Fruit fly (Drosophila melanogaster) whole organism, embryonic: ENCODE data around the gene CG9886.

Experiments used
- ATbp ChIP-seq: fragments of 200-800 bp; sonication (Bioruptor generic); optimal IDR thresholded peaks from 2 replicates; lab custom pipeline; 2017; ENCODE audit warnings: missing biosample characterization, mild to moderate bottlenecking, missing genetic modification characterization, missing genetic modification reagents
- Atf3 ChIP-seq: fragments of 200-800 bp; sonication (Bioruptor generic); optimal IDR thresholded peaks from 3 replicates; lab custom pipeline; 2016; ENCODE audit warnings: missing biosample characterization, missing genetic modification characterization
- Atf6 ChIP-seq: fragments of 200-800 bp; sonication (Bioruptor generic); IDR thresholded peaks from 2 replicates; pipeline ENCODE4 v1.3.6; 2022; ENCODE audit warnings: missing biosample characterization, missing genetic modification characterization
- B-H2 ChIP-seq: fragments of 200-800 bp; sonication (Bioruptor generic); optimal IDR thresholded peaks from 2 replicates; lab custom pipeline; 2018; ENCODE audit warnings: missing biosample characterization, mild to moderate bottlenecking, missing genetic modification characterization
- Bgb ChIP-seq: fragments of 200-800 bp; sonication (Bioruptor generic); IDR thresholded peaks from 2 replicates; pipeline ENCODE4 v1.3.6; 2022; ENCODE audit warnings: missing biosample characterization, missing genetic modification characterization; ENCODE audit not compliant: partially characterized antibody
- CG10565 ChIP-seq: fragments of 200-800 bp; sonication (Bioruptor generic); optimal IDR thresholded peaks from 3 replicates; lab custom pipeline; 2016; ENCODE audit warnings: missing biosample characterization, mild to moderate bottlenecking, missing genetic modification characterization
- CG11696 ChIP-seq: fragments of 200-800 bp; sonication (Bioruptor generic); IDR thresholded peaks from 2 replicates; pipeline ENCODE4 v1.3.6; 2022; ENCODE audit warnings: missing biosample characterization, missing genetic modification characterization
- CG13287 ChIP-seq: fragments of 200-800 bp; sonication (Bioruptor generic); IDR thresholded peaks from 2 replicates; pipeline ENCODE4 v1.3.6; 2022; ENCODE audit warnings: missing biosample characterization, missing genetic modification characterization; ENCODE audit not compliant: partially characterized antibody
- CG13624 ChIP-seq: fragments of 200-800 bp; sonication (Bioruptor generic); optimal IDR thresholded peaks from 2 replicates; lab custom pipeline; 2016; ENCODE audit warnings: missing biosample characterization, missing genetic modification characterization
- CG14965 ChIP-seq: fragments of 200-800 bp; sonication (Bioruptor generic); optimal IDR thresholded peaks from 2 replicates; lab custom pipeline; 2016; ENCODE audit warnings: missing biosample characterization, missing genetic modification characterization, borderline replicate concordance
- CG15269 ChIP-seq: fragments of 200-800 bp; sonication (Bioruptor generic); optimal IDR thresholded peaks from 2 replicates; lab custom pipeline; 2018; ENCODE audit warnings: missing biosample characterization, mild to moderate bottlenecking, missing genetic modification characterization, moderate library complexity
- CG15479 ChIP-seq: fragments of 200-800 bp; sonication (Bioruptor generic); optimal IDR thresholded peaks from 3 replicates; lab custom pipeline; 2019; ENCODE audit warnings: missing biosample characterization, mild to moderate bottlenecking, missing genetic modification characterization, moderate library complexity
- CG15514 ChIP-seq: fragments of 200-800 bp; sonication (Bioruptor generic); optimal IDR thresholded peaks from 3 replicates; lab custom pipeline; 2017; ENCODE audit warnings: missing biosample characterization, missing genetic modification characterization, mild to moderate bottlenecking, moderate library complexity, missing genetic modification reagents
- CG15696 ChIP-seq: fragments of 200-800 bp; sonication (Bioruptor generic); optimal IDR thresholded peaks from 2 replicates; lab custom pipeline; 2019; ENCODE audit warnings: missing biosample characterization, mild to moderate bottlenecking, missing genetic modification characterization, moderate library complexity
- CG17361 ChIP-seq: fragments of 200-800 bp; sonication (Bioruptor generic); IDR thresholded peaks from 3 replicates; pipeline ENCODE4 v1.3.6; 2022; ENCODE audit warnings: missing biosample characterization, missing genetic modification characterization
- CG18764 ChIP-seq: fragments of 200-800 bp; sonication (Bioruptor generic); optimal IDR thresholded peaks from 3 replicates; lab custom pipeline; 2016; ENCODE audit warnings: missing biosample characterization, missing genetic modification characterization
- CG3726 ChIP-seq: fragments of 200-800 bp; sonication (Bioruptor generic); IDR thresholded peaks from 3 replicates; pipeline ENCODE4, ENCODE4 v1.3.6; 2022; ENCODE audit warnings: missing biosample characterization, missing genetic modification characterization
- CG4707 ChIP-seq: fragments of 200-800 bp; sonication (Bioruptor generic); optimal IDR thresholded peaks from 2 replicates; lab custom pipeline; 2018; ENCODE audit warnings: missing biosample characterization, mild to moderate bottlenecking, missing genetic modification characterization, moderate library complexity
- CG5953 ChIP-seq: fragments of 200-800 bp; sonication (Bioruptor generic); IDR thresholded peaks from 2 replicates; pipeline ENCODE4 v1.3.6; 2022; ENCODE audit warnings: missing biosample characterization, missing genetic modification characterization
- CG6654 ChIP-seq: fragments of 200-800 bp; sonication (Bioruptor generic); optimal IDR thresholded peaks from 2 replicates; lab custom pipeline; 2017; ENCODE audit warnings: missing biosample characterization, mild to moderate bottlenecking, missing genetic modification characterization
- CG7372 ChIP-seq: fragments of 200-800 bp; sonication (Bioruptor generic); IDR thresholded peaks from 2 replicates; pipeline ENCODE4 v1.3.6; 2022; ENCODE audit warnings: missing biosample characterization, missing genetic modification characterization
- CG7786 ChIP-seq: fragments of 200-800 bp; sonication (Bioruptor generic); optimal IDR thresholded peaks from 2 replicates; lab custom pipeline; 2016; ENCODE audit warnings: missing biosample characterization, missing genetic modification characterization
- CG8281 ChIP-seq: fragments of 200-800 bp; sonication (Bioruptor generic); optimal IDR thresholded peaks from 2 replicates; lab custom pipeline; 2018; ENCODE audit warnings: missing biosample characterization, mild to moderate bottlenecking, missing genetic modification characterization, moderate library complexity
- CG8924 ChIP-seq: fragments of 200-800 bp; optimal IDR thresholded peaks from 3 replicates; lab custom pipeline; 2019; ENCODE audit warnings: missing biosample characterization, mild to moderate bottlenecking, missing genetic modification characterization, moderate library complexity
- CG9932 ChIP-seq: fragments of 200-800 bp; sonication (Bioruptor generic); IDR thresholded peaks from 2 replicates; pipeline ENCODE4 v1.3.6; 2022; ENCODE audit warnings: missing biosample characterization, missing genetic modification characterization
- CTCF ChIP-seq: fragments of 200-800 bp; sonication (Bioruptor generic); optimal IDR thresholded peaks from 2 replicates; lab custom pipeline; 2017; ENCODE audit warnings: missing biosample characterization, mild to moderate bottlenecking, missing genetic modification characterization, moderate library complexity
- Camta ChIP-seq: fragments of 200-800 bp; sonication (Bioruptor generic); optimal IDR thresholded peaks from 2 replicates; lab custom pipeline; 2016; ENCODE audit warnings: missing biosample characterization, missing genetic modification characterization
- D ChIP-seq, 2 experiments: fragments of 200-800 bp in 1 of 2; fragments of >200 bp in 1 of 2; sonication (Bioruptor generic) in 1 of 2; optimal IDR thresholded peaks; 2 replicates in 1 of 2; 3 replicates in 1 of 2; lab custom pipeline; 2017; ENCODE audit warnings: mild to moderate bottlenecking in 1 of 2, missing biosample characterization in 1 of 2, missing genetic modification characterization in 1 of 2, missing genetic modification reagents in 1 of 2
- Dip2 ChIP-seq: fragments of 200-800 bp; sonication (Bioruptor generic); IDR thresholded peaks from 2 replicates; pipeline ENCODE4 v1.3.6; 2022; ENCODE audit warnings: missing biosample characterization, missing genetic modification characterization
- Doc2 ChIP-seq: fragments of 200-800 bp; sonication (Bioruptor generic); IDR thresholded peaks from 2 replicates; pipeline ENCODE4 v1.3.6; 2022; ENCODE audit warnings: missing biosample characterization, missing genetic modification characterization
- Hr3 ChIP-seq: fragments of 200-800 bp; sonication (Bioruptor generic); optimal IDR thresholded peaks from 3 replicates; lab custom pipeline; 2016; ENCODE audit warnings: missing biosample characterization, missing genetic modification characterization
- Hsf ChIP-seq: fragments of 200-800 bp; sonication (Bioruptor generic); optimal IDR thresholded peaks from 3 replicates; lab custom pipeline; 2016; ENCODE audit warnings: missing biosample characterization, missing genetic modification characterization
- Lim3 ChIP-seq: fragments of 200-800 bp; sonication (Bioruptor generic); IDR thresholded peaks from 2 replicates; pipeline ENCODE4 v1.3.6; 2022; ENCODE audit warnings: missing biosample characterization, missing genetic modification characterization
- Lpt ChIP-seq: fragments of >200 bp; optimal IDR thresholded peaks from 2 replicates; lab custom pipeline; 2018; ENCODE audit warnings: missing biosample characterization, missing genetic modification characterization
- Sry-δ ChIP-seq: fragments of 200-800 bp; sonication (Bioruptor generic); optimal IDR thresholded peaks from 2 replicates; lab custom pipeline; 2016; ENCODE audit warnings: missing biosample characterization, missing genetic modification characterization
- Usf ChIP-seq: fragments of 200-800 bp; sonication (Bioruptor generic); optimal IDR thresholded peaks from 2 replicates; lab custom pipeline; 2017; ENCODE audit warnings: missing genotype, missing biosample characterization, missing genetic modification characterization
- gem ChIP-seq: fragments of 200-800 bp; sonication (Bioruptor generic); optimal IDR thresholded peaks from 2 replicates; lab custom pipeline; 2019; ENCODE audit warnings: missing biosample characterization, mild to moderate bottlenecking, missing genetic modification characterization, moderate library complexity
- hb ChIP-seq: fragments of 200-800 bp; sonication (Bioruptor generic); IDR thresholded peaks from 3 replicates; pipeline ENCODE4 v1.3.6; 2022; ENCODE audit warnings: missing biosample characterization, missing genetic modification characterization; ENCODE audit not compliant: partially characterized antibody
- hbn ChIP-seq: fragments of 200-800 bp; sonication (Bioruptor generic); IDR thresholded peaks from 2 replicates; pipeline ENCODE4 v1.3.6; 2022; ENCODE audit warnings: missing biosample characterization, missing genetic modification characterization; ENCODE audit not compliant: partially characterized antibody
- hth ChIP-seq: fragments of >200 bp; optimal IDR thresholded peaks from 2 replicates; lab custom pipeline; 2017; ENCODE audit warnings: inconsistent platforms
- insv ChIP-seq, 2 experiments: fragments of 200-800 bp; sonication (Bioruptor generic); optimal IDR thresholded peaks; 3 replicates each; lab custom pipeline; 2016 to 2018; ENCODE audit warnings: missing biosample characterization in 2 of 2, missing genetic modification characterization in 2 of 2
- jigr1 ChIP-seq: fragments of 200-800 bp; sonication (Bioruptor generic); IDR thresholded peaks from 3 replicates; pipeline ENCODE4 v1.3.6; 2022; ENCODE audit warnings: missing biosample characterization, missing genetic modification characterization
- klu ChIP-seq: fragments of 200-800 bp; sonication (Bioruptor generic); IDR thresholded peaks from 2 replicates; pipeline ENCODE4 v1.3.6; 2022; ENCODE audit warnings: missing biosample characterization, missing genetic modification characterization
- lov ChIP-seq, 2 experiments: fragments of 200-800 bp in 1 of 2; fragments of >200 bp in 1 of 2; sonication (Bioruptor generic) in 1 of 2; IDR thresholded peaks in 1 of 2; optimal IDR thresholded peaks in 1 of 2; 2 replicates in 1 of 2; 3 replicates in 1 of 2; pipeline versions ENCODE4 v1.3.6 to Lab custom; 2017 to 2022; ENCODE audit warnings: missing biosample characterization in 1 of 2, missing genetic modification characterization in 1 of 2
- phol ChIP-seq: fragments of 200-800 bp; sonication (Bioruptor generic); optimal IDR thresholded peaks from 3 replicates; lab custom pipeline; 2018; ENCODE audit warnings: missing biosample characterization, mild to moderate bottlenecking, missing genetic modification characterization, moderate library complexity
- slou ChIP-seq: fragments of 200-800 bp; sonication (Bioruptor generic); optimal IDR thresholded peaks from 3 replicates; lab custom pipeline; 2016; ENCODE audit warnings: missing biosample characterization, missing genetic modification characterization
- tin ChIP-seq: fragments of 200-800 bp; sonication (Bioruptor generic); optimal IDR thresholded peaks from 3 replicates; lab custom pipeline; 2016; ENCODE audit warnings: missing biosample characterization, missing genetic modification characterization
- trem ChIP-seq: fragments of 200-800 bp; optimal IDR thresholded peaks from 3 replicates; lab custom pipeline; 2019; ENCODE audit warnings: missing biosample characterization, mild to moderate bottlenecking, missing genetic modification characterization, moderate library complexity
- zfh2 ChIP-seq: fragments of 200-800 bp; sonication (Bioruptor generic); optimal IDR thresholded peaks from 2 replicates; lab custom pipeline; 2016; ENCODE audit warnings: missing biosample characterization, missing genetic modification characterization

CG9886 gene

dm6 chr2L:2433494-2434054, 12.9 kb downstream of the CG9886 start (continued):
- TF ChIP-seq lov (optimal IDR thresholded peaks at IDR 0.05; lab: Kevin White, UChicago) (no peak), lov (GFP tag; IDR thresholded peaks at IDR 0.05; lab: Robert Waterston, UW) (peak; percentile 73; the same call in 2 of the 3 replicates), Hr3 (GFP tag; lab: Kevin White, UChicago) (peak; percentile 73), CG13624 (peak; percentile 80), Hsf (peak; percentile 84), insv (GFP tag; optimal IDR thresholded peaks at IDR 0.05; lab: Kevin White, UChicago) (no peak), CG17361 (GFP tag; lab: Robert Waterston, UW) (peak; percentile 81), Usf (GFP tag; lab: Kevin White, UChicago) (no peak), CG18764 (GFP tag; lab: Kevin White, UChicago) (peak; percentile 58), ATbp (GFP tag; lab: Kevin White, UChicago) (peak; percentile 93), hbn (GFP tag; lab: Robert Waterston, UW) (no peak), Atf6 (GFP tag; lab: Robert Waterston, UW) (peak; percentile 66; the same call in 1 of the 2 replicates), Sry-δ (GFP tag; lab: Kevin White, UChicago) (peak; percentile 42), CG15514 (GFP tag; lab: Kevin White, UChicago) (peak; percentile 20), CG13287 (GFP tag; lab: Robert Waterston, UW) (no peak), CG7786 (GFP tag; lab: Kevin White, UChicago) (peak; percentile 58), CG15479 (GFP tag; lab: Kevin White, UChicago) (no peak), CG6654 (GFP tag; lab: Kevin White, UChicago) (peak; percentile 43), hth (lab: Kevin White, UChicago) (no peak), CG15696 (tag; lab: Kevin White, UChicago) (no peak), CG9932 (peak; percentile 48; the same call in 1 of the 2 replicates), zfh2 (GFP tag; lab: Kevin White, UChicago) (peak; percentile 15), CG15269 (tag; lab: Kevin White, UChicago) (peak; percentile 90), Atf3 (GFP tag; lab: Kevin White, UChicago) (peak; percentile 78), Lim3 (GFP tag; lab: Robert Waterston, UW) (peak; percentile 58), trem (peak; percentile 33), CG11696 (peak; percentile 48), CG10565 (no peak), B-H2 (GFP tag; lab: Kevin White, UChicago) (no peak), D (optimal IDR thresholded peaks at IDR 0.05; lab: Kevin White, UChicago) (no peak), D (GFP tag; optimal IDR thresholded peaks at IDR 0.05; lab: Kevin White, UChicago) (peak; percentile 73), Camta (peak; percentile 89), Dip2 (no peak), Bgb (GFP tag; lab: Robert Waterston, UW) (no peak), CG8281 (peak; percentile 48), CTCF (GFP tag; lab: Kevin White, UChicago) (peak; percentile 45), Doc2 (GFP tag; lab: Robert Waterston, UW) (0 out of 2 replicates have a peak, but pooled peaks have one; percentile 26), phol (peak; percentile 82), slou (peak; percentile 45), jigr1 (peak; percentile 68; the same call in 2 of the 3 replicates), CG3726 (GFP tag; lab: Robert Waterston, UW) (0 out of 3 replicates have a peak, but pooled peaks have one; percentile 70), CG4707 (GFP tag; lab: Kevin White, UChicago) (peak; percentile 80), klu (GFP tag; lab: Robert Waterston, UW) (peak; percentile 42; the same call in 1 of the 2 replicates), CG7372 (GFP tag; lab: Robert Waterston, UW) (peak; percentile 75), gem (tag; lab: Kevin White, UChicago) (peak; percentile 91), CG8924 (tag; lab: Kevin White, UChicago) (peak; percentile 83), Lpt (GFP tag; lab: Kevin White, UChicago) (no peak), tin (GFP tag; lab: Kevin White, UChicago) (peak; percentile 87), CG5953 (peak; percentile 78; the same call in 1 of the 2 replicates), hb (GFP tag; lab: Robert Waterston, UW) (no peak), CG14965 (GFP tag; lab: Kevin White, UChicago) (peak; percentile 36)
